Fruit fly (Drosophila melanogaster): Measurements from ENCODE around the gene TM9SF3.
A peak's percentile ranks its signal among the peaks of the same experiment; 100 is the strongest.

The TM9SF3 gene

DNA sequence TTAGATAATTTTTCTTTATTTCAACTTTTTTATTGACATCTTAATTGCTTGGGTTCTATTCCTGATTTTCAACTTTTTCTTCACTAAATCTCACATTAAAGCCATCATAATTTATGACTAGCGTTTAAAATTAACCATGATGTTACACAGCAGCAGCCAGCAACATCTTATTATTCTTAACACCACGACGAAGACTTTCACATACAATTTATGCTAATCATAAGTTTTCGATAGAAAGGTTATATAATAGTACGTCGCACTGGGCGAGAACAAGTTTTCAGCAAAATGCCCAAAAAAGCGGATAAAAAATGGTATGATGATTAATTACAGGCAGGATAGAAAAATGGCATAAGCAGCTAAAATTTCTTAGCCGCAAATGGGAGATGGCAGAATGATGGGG lies 28.1 kb upstream of the TM9SF3 start:
- TF ChIP-seq fd96Ca (GFP tag; IDR thresholded peaks at IDR 0.05), result no peak
- no peak for TF ChIP-seq CG15710 (tag; optimal IDR thresholded peaks at IDR 0.05)
- no peak for TF ChIP-seq CG13204 (GFP tag; optimal IDR thresholded peaks at IDR 0.05)
- TF ChIP-seq CG4496 (GFP tag; IDR thresholded peaks at IDR 0.05), result no peak
- no peak for TF ChIP-seq CG12605 (GFP tag; IDR thresholded peaks at IDR 0.05)
- no peak for TF ChIP-seq CG32121 (GFP tag; IDR thresholded peaks at IDR 0.05)
- no peak for TF ChIP-seq CG9948 (tag; optimal IDR thresholded peaks at IDR 0.05)
- no peak for TF ChIP-seq D1 (tag; optimal IDR thresholded peaks at IDR 0.05)
- TF ChIP-seq CG8159 (tag; optimal IDR thresholded peaks at IDR 0.05), result no peak
- no peak for TF ChIP-seq Ets98B (GFP tag; IDR thresholded peaks at IDR 0.05)
- no peak for TF ChIP-seq CG14655 (GFP tag; optimal IDR thresholded peaks at IDR 0.05)
- no peak for TF ChIP-seq rn (GFP tag; IDR thresholded peaks at IDR 0.05)
- no peak for TF ChIP-seq Pif1B (GFP tag; optimal IDR thresholded peaks at IDR 0.05)
- no peak for TF ChIP-seq CG17806 (tag; optimal IDR thresholded peaks at IDR 0.05)
- TF ChIP-seq CG8301 (tag; optimal IDR thresholded peaks at IDR 0.05), result no peak
- TF ChIP-seq CG34367 (tag; optimal IDR thresholded peaks at IDR 0.05), result no peak

- peak; percentile 33; the same call in 1 of the 3 replicates for TF ChIP-seq CG4496 (GFP tag; IDR thresholded peaks at IDR 0.05)
- TF ChIP-seq CG10348 (GFP tag; IDR thresholded peaks at IDR 0.05), result no peak
- peak; percentile 41; the same call in 1 of the 3 replicates for TF ChIP-seq fd96Ca (GFP tag; IDR thresholded peaks at IDR 0.05)
- peak; percentile 57 for TF ChIP-seq EcR (GFP tag; optimal IDR thresholded peaks at IDR 0.05)
These were observed 26.9 kb upstream of the TM9SF3 start, which contains the start of gene Blimp-1 for dm6 chr3L:5630608-5631080. Gene Blimp-1, plus strand, starts transcription at chr3L:5630983.

DNA sequence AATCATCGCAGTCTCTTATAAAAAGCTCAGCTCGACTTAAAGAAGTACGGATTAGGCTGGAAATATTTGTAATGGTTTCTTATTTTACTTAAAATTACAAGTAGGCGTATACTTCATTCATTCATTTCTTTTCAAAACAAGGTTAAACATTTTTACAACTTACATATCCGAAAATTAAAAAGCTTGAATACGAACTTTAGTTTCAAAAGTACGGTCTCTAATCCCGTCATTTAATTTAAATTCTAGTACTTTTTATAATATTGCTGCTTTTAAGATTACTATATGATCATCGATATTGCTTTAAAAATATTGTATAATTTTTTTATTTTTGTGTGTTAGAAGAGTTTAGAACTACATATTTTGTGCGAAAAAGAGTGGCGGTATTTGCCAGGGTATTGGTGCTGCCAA lies 26.4 kb upstream of the TM9SF3 start:
- TF ChIP-seq CG34367 (tag; optimal IDR thresholded peaks at IDR 0.05) (no peak), CG14655 (GFP tag; optimal IDR thresholded peaks at IDR 0.05) (peak; percentile 82), Snoo (tag; optimal IDR thresholded peaks at IDR 0.05) (peak; percentile 49), Ets98B (GFP tag; IDR thresholded peaks at IDR 0.05) (no peak), CG4496 (GFP tag; IDR thresholded peaks at IDR 0.05) (peak; percentile 19; the same call in 1 of the 3 replicates), gl (tag; optimal IDR thresholded peaks at IDR 0.05) (no peak), CG12605 (GFP tag; IDR thresholded peaks at IDR 0.05) (no peak), CG10348 (GFP tag; IDR thresholded peaks at IDR 0.05) (no peak), fd96Ca (GFP tag; IDR thresholded peaks at IDR 0.05) (no peak), CG15710 (tag; optimal IDR thresholded peaks at IDR 0.05) (no peak), CG13204 (GFP tag; optimal IDR thresholded peaks at IDR 0.05) (no peak), D1 (tag; optimal IDR thresholded peaks at IDR 0.05) (no peak), CG8301 (tag; optimal IDR thresholded peaks at IDR 0.05) (peak; percentile 48), Pif1B (GFP tag; optimal IDR thresholded peaks at IDR 0.05) (peak; percentile 19), EcR (GFP tag; optimal IDR thresholded peaks at IDR 0.05) (no peak), CG17806 (tag; optimal IDR thresholded peaks at IDR 0.05) (no peak), CG32121 (GFP tag; IDR thresholded peaks at IDR 0.05) (no peak), Pif1A (GFP tag; optimal IDR thresholded peaks at IDR 0.05) (peak; percentile 11), rn (GFP tag; IDR thresholded peaks at IDR 0.05) (no peak), CG9948 (tag; optimal IDR thresholded peaks at IDR 0.05) (peak; percentile 42), CG8159 (tag; optimal IDR thresholded peaks at IDR 0.05) (no peak)

DNA sequence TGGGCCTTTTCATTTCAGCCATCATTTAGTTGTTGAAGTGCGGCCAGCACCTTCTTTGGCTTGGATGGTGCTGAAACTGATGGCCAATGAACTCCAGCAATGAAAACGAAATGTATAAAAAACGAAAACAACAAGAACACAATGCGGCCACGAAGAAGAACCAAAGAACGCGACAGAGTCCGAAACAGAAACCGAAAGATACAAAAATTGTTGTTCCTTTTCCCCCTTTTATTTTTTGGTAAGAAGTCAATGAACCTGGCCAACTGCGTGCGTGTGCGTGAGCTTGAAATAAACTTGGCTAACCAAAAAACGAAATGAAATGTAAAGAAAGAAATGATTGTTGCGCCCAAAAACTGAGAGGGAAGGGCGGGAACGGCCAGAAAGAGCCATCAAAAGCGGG lies 24.0 kb upstream of the TM9SF3 start:
- TF ChIP-seq CG8301 (tag; optimal IDR thresholded peaks at IDR 0.05), result no peak
- no peak for TF ChIP-seq CG34367 (tag; optimal IDR thresholded peaks at IDR 0.05)
- TF ChIP-seq CG8159 (tag; optimal IDR thresholded peaks at IDR 0.05), result no peak
- no peak for TF ChIP-seq CG32121 (GFP tag; IDR thresholded peaks at IDR 0.05)
- TF ChIP-seq CG10348 (GFP tag; IDR thresholded peaks at IDR 0.05), result no peak
- no peak for TF ChIP-seq Pif1A (GFP tag; optimal IDR thresholded peaks at IDR 0.05)
- peak; percentile 13 for TF ChIP-seq Snoo (tag; optimal IDR thresholded peaks at IDR 0.05)
- no peak for TF ChIP-seq gl (tag; optimal IDR thresholded peaks at IDR 0.05)
- no peak for TF ChIP-seq CG12605 (GFP tag; IDR thresholded peaks at IDR 0.05)
- TF ChIP-seq CG4496 (GFP tag; IDR thresholded peaks at IDR 0.05), result no peak
- TF ChIP-seq CG13204 (GFP tag; optimal IDR thresholded peaks at IDR 0.05), result no peak
- no peak for TF ChIP-seq CG9948 (tag; optimal IDR thresholded peaks at IDR 0.05)
- TF ChIP-seq EcR (GFP tag; optimal IDR thresholded peaks at IDR 0.05), result peak; percentile 59
- TF ChIP-seq D1 (tag; optimal IDR thresholded peaks at IDR 0.05), result no peak
- TF ChIP-seq fd96Ca (GFP tag; IDR thresholded peaks at IDR 0.05), result no peak
- TF ChIP-seq rn (GFP tag; IDR thresholded peaks at IDR 0.05), result no peak
- no peak for TF ChIP-seq CG14655 (GFP tag; optimal IDR thresholded peaks at IDR 0.05)
- TF ChIP-seq Pif1B (GFP tag; optimal IDR thresholded peaks at IDR 0.05), result no peak

DNA sequence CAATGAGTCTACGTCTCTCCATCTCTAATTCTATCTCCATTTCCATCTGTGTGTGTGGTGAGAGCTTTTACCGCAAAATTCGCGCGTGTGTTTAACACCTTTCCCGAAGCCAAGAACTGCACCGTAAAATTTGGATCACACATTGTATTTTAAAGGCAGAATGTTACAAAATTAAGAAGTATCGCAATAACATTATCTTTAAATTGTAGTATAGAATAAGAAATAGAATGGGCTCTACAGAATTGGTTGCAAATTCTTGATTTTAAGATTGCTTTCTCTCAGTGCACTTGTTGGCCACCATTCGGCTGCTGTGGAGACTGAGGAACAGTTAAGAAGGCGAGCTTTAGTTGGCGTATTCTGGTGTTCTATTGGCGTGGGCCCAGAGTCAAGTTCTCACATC lies 22.7 kb upstream of the TM9SF3 start:
- peak; percentile 80 for TF ChIP-seq Ets98B (GFP tag; IDR thresholded peaks at IDR 0.05)
- peak; percentile 17 for TF ChIP-seq Snoo (tag; optimal IDR thresholded peaks at IDR 0.05)
- TF ChIP-seq Pif1B (GFP tag; optimal IDR thresholded peaks at IDR 0.05), result peak; percentile 26
- TF ChIP-seq Pif1A (GFP tag; optimal IDR thresholded peaks at IDR 0.05), result peak; percentile 57
- peak; percentile 96 for TF ChIP-seq CG8301 (tag; optimal IDR thresholded peaks at IDR 0.05)
- TF ChIP-seq rn (GFP tag; IDR thresholded peaks at IDR 0.05), result no peak
- no peak for TF ChIP-seq CG12605 (GFP tag; IDR thresholded peaks at IDR 0.05)
- TF ChIP-seq CG4496 (GFP tag; IDR thresholded peaks at IDR 0.05), result peak; percentile 75; the same call in 2 of the 3 replicates
- TF ChIP-seq gl (tag; optimal IDR thresholded peaks at IDR 0.05), result no peak
- TF ChIP-seq CG14655 (GFP tag; optimal IDR thresholded peaks at IDR 0.05), result peak; percentile 94
- peak; percentile 73; the same call in 2 of the 3 replicates for TF ChIP-seq fd96Ca (GFP tag; IDR thresholded peaks at IDR 0.05)

DNA sequence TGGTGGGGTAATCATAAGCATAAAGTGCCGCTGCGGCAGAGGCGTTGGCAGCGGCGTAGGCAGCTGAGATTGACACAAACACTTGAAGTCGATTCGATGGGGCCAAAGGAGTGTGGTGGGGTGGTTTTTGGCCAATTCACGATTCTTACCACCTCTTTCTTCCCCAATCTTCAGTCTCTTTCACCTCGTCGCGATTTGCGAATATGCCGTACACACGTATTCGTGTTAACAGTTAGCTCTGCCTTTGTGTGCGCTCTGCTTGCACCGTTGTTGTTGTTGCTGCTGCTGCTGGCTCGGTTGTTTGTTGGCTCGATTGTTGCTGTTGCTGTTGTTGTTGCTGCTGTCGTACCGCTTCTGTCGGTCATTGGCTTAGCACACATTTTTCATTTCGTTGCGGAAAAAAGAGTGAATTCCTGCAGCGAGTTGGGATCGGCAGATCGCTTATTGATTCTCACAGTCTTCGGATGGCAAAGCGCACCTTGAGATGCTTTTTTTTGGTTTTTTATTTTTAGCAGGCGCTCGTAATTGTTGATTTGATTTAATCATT lies 21.4 kb upstream of the TM9SF3 start:
- TF ChIP-seq Pif1A (GFP tag; optimal IDR thresholded peaks at IDR 0.05), result no peak
- TF ChIP-seq Ets98B (GFP tag; IDR thresholded peaks at IDR 0.05), result 0 out of 2 replicates have a peak, but pooled peaks have one; percentile 7
- TF ChIP-seq EcR (GFP tag; optimal IDR thresholded peaks at IDR 0.05), result peak; percentile 2
